Fruit fly (Drosophila melanogaster) Kc167 (cell line): ENCODE measurements around the gene Ir94d.

Experiments used
- h ChIP-seq: fragments of >200 bp; optimal IDR thresholded peaks from 3 replicates; lab custom pipeline; 2018; ENCODE audit warnings: missing external identifiers
- psq ChIP-seq: fragments of >200 bp; optimal IDR thresholded peaks from 2 replicates; lab custom pipeline; 2017; ENCODE audit warnings: missing external identifiers

dm6 chr3R:23360356-23360755 is 42.3 kb upstream of the Ir94d start:
- no peak for TF ChIP-seq h (lab: Kevin White, UChicago)
- no peak for TF ChIP-seq psq (lab: Kevin White, UChicago)
